Worm (Caenorhabditis elegans): ENCODE data around the gene rom-1.

Gene rom-1

ce11 chrIII:4947352-4947751 is 40.4 kb downstream of the rom-1 start (continued):
- TF ChIP-seq tbx-8 (GFP tag; optimal IDR thresholded peaks at IDR 0.05) (peak; percentile 43), elt-3 (tag; optimal IDR thresholded peaks at IDR 0.05) (no peak), sem-2 (GFP tag; optimal IDR thresholded peaks at IDR 0.05) (peak; percentile 29), mab-5 (tag; optimal IDR thresholded peaks at IDR 0.05) (no peak)

- TF ChIP-seq elt-3 (tag; optimal IDR thresholded peaks at IDR 0.05) (no peak), nhr-237 (tag; optimal IDR thresholded peaks at IDR 0.05) (no peak), nhr-76 (tag; optimal IDR thresholded peaks at IDR 0.05) (no peak), pha-4 (tag; optimal IDR thresholded peaks at IDR 0.05) (peak; percentile 46), nhr-12 (tag; optimal IDR thresholded peaks at IDR 0.05) (no peak), elt-1 (tag; optimal IDR thresholded peaks at IDR 0.05; ENCODE audit: borderline replicate concordance, insufficient read depth) (no peak), cnd-1 (tag; optimal IDR thresholded peaks at IDR 0.05) (no peak), flh-1 (GFP tag; optimal IDR thresholded peaks at IDR 0.05) (peak; percentile 31), nhr-2 (tag; optimal IDR thresholded peaks at IDR 0.05) (no peak), lsy-2 (tag; optimal IDR thresholded peaks at IDR 0.05) (no peak), unc-39 (tag; optimal IDR thresholded peaks at IDR 0.05) (no peak), ceh-43 (GFP tag; optimal IDR thresholded peaks at IDR 0.05) (no peak), bed-3 (GFP tag; optimal IDR thresholded peaks at IDR 0.05) (no peak), zip-8 (tag; optimal IDR thresholded peaks at IDR 0.05) (no peak), lin-13 (tag; optimal IDR thresholded peaks at IDR 0.05) (no peak), unc-62 (GFP tag; optimal IDR thresholded peaks at IDR 0.05) (no peak), drap-1 (GFP tag; optimal IDR thresholded peaks at IDR 0.05) (peak; percentile 7), lin-32 (GFP tag; optimal IDR thresholded peaks at IDR 0.05) (no peak), mab-5 (tag; optimal IDR thresholded peaks at IDR 0.05) (no peak), hlh-1 (tag; optimal IDR thresholded peaks at IDR 0.05) (no peak), ztf-11 (tag; optimal IDR thresholded peaks at IDR 0.05) (no peak), ces-1 (GFP tag; optimal IDR thresholded peaks at IDR 0.05) (no peak), M03D4.4 (tag; optimal IDR thresholded peaks at IDR 0.05) (peak; percentile 44), ham-2 (GFP tag; optimal IDR thresholded peaks at IDR 0.05) (peak; percentile 61), mep-1 (tag; optimal IDR thresholded peaks at IDR 0.05) (peak; percentile 46), tbx-8 (GFP tag; optimal IDR thresholded peaks at IDR 0.05) (no peak), snpc-4 (tag; optimal IDR thresholded peaks at IDR 0.05) (no peak), unc-120 (tag; optimal IDR thresholded peaks at IDR 0.05; ENCODE audit: poor library complexity, severe bottlenecking) (peak; percentile 50), nhr-28 (tag; optimal IDR thresholded peaks at IDR 0.05) (no peak), mls-2 (tag; optimal IDR thresholded peaks at IDR 0.05) (peak; percentile 51), sptf-1 (tag; optimal IDR thresholded peaks at IDR 0.05) (peak; percentile 49), sem-2 (GFP tag; optimal IDR thresholded peaks at IDR 0.05) (no peak), blmp-1 (tag; optimal IDR thresholded peaks at IDR 0.05) (no peak), ceh-83 (GFP tag; optimal IDR thresholded peaks at IDR 0.05) (no peak), ceh-39 (tag; optimal IDR thresholded peaks at IDR 0.05) (no peak)
These were observed 41.6 kb downstream of the rom-1 start for ce11 chrIII:4948631-4949030.

ce11 chrIII:4950345-4950744 is 43.3 kb downstream of the rom-1 start:
- TF ChIP-seq sem-2 (GFP tag; optimal IDR thresholded peaks at IDR 0.05) (no peak), ham-2 (GFP tag; optimal IDR thresholded peaks at IDR 0.05) (no peak), mab-5 (tag; optimal IDR thresholded peaks at IDR 0.05) (no peak), bed-3 (GFP tag; optimal IDR thresholded peaks at IDR 0.05) (no peak), nhr-28 (tag; optimal IDR thresholded peaks at IDR 0.05) (no peak), unc-62 (GFP tag; optimal IDR thresholded peaks at IDR 0.05) (no peak), nhr-12 (tag; optimal IDR thresholded peaks at IDR 0.05) (no peak), ztf-11 (tag; optimal IDR thresholded peaks at IDR 0.05) (no peak), pha-4 (tag; optimal IDR thresholded peaks at IDR 0.05) (no peak), lin-13 (tag; optimal IDR thresholded peaks at IDR 0.05) (no peak)

- TF ChIP-seq sem-2 (GFP tag; optimal IDR thresholded peaks at IDR 0.05) (no peak), nhr-76 (tag; optimal IDR thresholded peaks at IDR 0.05) (no peak)
These were observed 44.2 kb downstream of the rom-1 start for ce11 chrIII:4951210-4951609.

Measured in whole organism, mixed stage, embryonic.